Fruit fly (Drosophila melanogaster) whole organism, embryonic: ENCODE measurements around the gene Elp3.
A peak's percentile ranks its signal among the peaks of the same experiment; 100 is the strongest.

Experiments used
- Bgb ChIP-seq: fragments of 200-800 bp; sonication (Bioruptor generic); IDR thresholded peaks from 2 replicates; pipeline ENCODE4 v1.3.6; 2022; ENCODE audit warnings: missing biosample characterization, missing genetic modification characterization; ENCODE audit not compliant: partially characterized antibody
- CG10209 ChIP-seq: fragments of 200-800 bp; sonication (Bioruptor generic); optimal IDR thresholded peaks from 3 replicates; lab custom pipeline; 2017; ENCODE audit warnings: missing biosample characterization, mild to moderate bottlenecking, missing genetic modification characterization, missing genetic modification reagents
- CG12071 ChIP-seq: fragments of 200-800 bp; sonication (Bioruptor generic); optimal IDR thresholded peaks from 3 replicates; lab custom pipeline; 2018; ENCODE audit warnings: missing biosample characterization, mild to moderate bottlenecking, missing genetic modification characterization
- CG13287 ChIP-seq: fragments of 200-800 bp; sonication (Bioruptor generic); IDR thresholded peaks from 2 replicates; pipeline ENCODE4 v1.3.6; 2022; ENCODE audit warnings: missing biosample characterization, missing genetic modification characterization; ENCODE audit not compliant: partially characterized antibody
- CG13894 ChIP-seq: fragments of 200-800 bp; sonication (Bioruptor generic); optimal IDR thresholded peaks from 3 replicates; lab custom pipeline; 2018; ENCODE audit warnings: missing biosample characterization, mild to moderate bottlenecking, missing genetic modification characterization, moderate library complexity
- CG14014 ChIP-seq: fragments of 200-800 bp; sonication (Bioruptor generic); IDR thresholded peaks from 2 replicates; pipeline ENCODE4 v1.3.6; 2022; ENCODE audit warnings: missing biosample characterization, missing genetic modification characterization
- CG1529 ChIP-seq: fragments of 200-800 bp; sonication (Bioruptor generic); optimal IDR thresholded peaks from 3 replicates; lab custom pipeline; 2018; ENCODE audit warnings: missing biosample characterization, missing genetic modification characterization
- CG17359 ChIP-seq: fragments of 200-800 bp; sonication (Bioruptor generic); optimal IDR thresholded peaks from 3 replicates; lab custom pipeline; 2018; ENCODE audit warnings: missing biosample characterization, mild to moderate bottlenecking, missing genetic modification characterization, moderate library complexity
- CG1792 ChIP-seq: fragments of 200-800 bp; sonication (Bioruptor generic); optimal IDR thresholded peaks from 2 replicates; lab custom pipeline; 2016; ENCODE audit warnings: missing biosample characterization, missing genetic modification characterization
- CG31365 ChIP-seq: fragments of 200-800 bp; sonication (Bioruptor generic); optimal IDR thresholded peaks from 2 replicates; lab custom pipeline; 2018; ENCODE audit warnings: missing biosample characterization, mild to moderate bottlenecking, missing genetic modification characterization
- CG31388 ChIP-seq: fragments of 200-800 bp; sonication (Bioruptor generic); optimal IDR thresholded peaks from 2 replicates; lab custom pipeline; 2016; ENCODE audit warnings: missing biosample characterization, missing genetic modification characterization
- CG32532 ChIP-seq: fragments of 200-800 bp; sonication (Bioruptor generic); IDR thresholded peaks from 2 replicates; pipeline ENCODE4 v1.3.6; 2022; ENCODE audit warnings: missing biosample characterization, missing genetic modification characterization
- CG34376 ChIP-seq: fragments of 200-800 bp; sonication (Bioruptor generic); optimal IDR thresholded peaks from 2 replicates; lab custom pipeline; 2018; ENCODE audit warnings: missing biosample characterization, mild to moderate bottlenecking, missing genetic modification characterization
- CG6175 ChIP-seq: fragments of 200-800 bp; sonication (Bioruptor generic); IDR thresholded peaks from 3 replicates; pipeline ENCODE4 v1.3.6; 2022; ENCODE audit warnings: missing biosample characterization, missing genetic modification characterization
- CG6272 ChIP-seq: fragments of 200-800 bp; sonication (Bioruptor generic); IDR thresholded peaks from 2 replicates; pipeline ENCODE4 v1.3.6; 2022; ENCODE audit warnings: missing biosample characterization, missing genetic modification characterization
- CG9797 ChIP-seq: fragments of 200-800 bp; sonication (Bioruptor generic); optimal IDR thresholded peaks from 3 replicates; lab custom pipeline; 2018; ENCODE audit warnings: missing biosample characterization, mild to moderate bottlenecking, missing genetic modification characterization
- D19B ChIP-seq: fragments of 200-800 bp; sonication (Bioruptor generic); optimal IDR thresholded peaks from 2 replicates; lab custom pipeline; 2017; ENCODE audit warnings: missing biosample characterization, mild to moderate bottlenecking, missing genetic modification characterization
- Drgx ChIP-seq: fragments of 200-800 bp; sonication (Bioruptor generic); IDR thresholded peaks from 2 replicates; pipeline ENCODE4 v1.3.6; 2022; ENCODE audit warnings: missing biosample characterization, missing genetic modification characterization
- Ets65A ChIP-seq: fragments of 200-800 bp; sonication (Bioruptor generic); peaks from one replicate; lab custom pipeline; 2016; ENCODE audit warnings: missing biosample characterization, missing genetic modification characterization
- Hr78 ChIP-seq, 2 experiments: fragments of 200-800 bp in 1 of 2; fragments of >200 bp in 1 of 2; sonication (Bioruptor generic) in 1 of 2; optimal IDR thresholded peaks; 2 replicates each; lab custom pipeline; 2017 to 2019; ENCODE audit warnings: missing biosample characterization in 2 of 2, missing genetic modification characterization in 2 of 2, mild to moderate bottlenecking in 1 of 2, moderate library complexity in 1 of 2
- Jarid2 ChIP-seq: fragments of 200-800 bp; sonication (Bioruptor generic); optimal IDR thresholded peaks from 3 replicates; lab custom pipeline; 2017; ENCODE audit warnings: mild to moderate bottlenecking, missing biosample characterization, missing genetic modification reagents, missing genetic modification characterization
- MBD-R2 ChIP-seq: fragments of 200-800 bp; sonication (Bioruptor generic); IDR thresholded peaks from 2 replicates; pipeline ENCODE4 v1.3.6; 2022; ENCODE audit warnings: missing biosample characterization, missing genetic modification characterization
- Mad ChIP-seq: fragments of 200-800 bp; sonication (Bioruptor generic); optimal IDR thresholded peaks from 2 replicates; lab custom pipeline; 2016; ENCODE audit warnings: missing biosample characterization, missing genetic modification characterization
- Med ChIP-seq: fragments of 200-800 bp; sonication (Bioruptor generic); peaks from one replicate; lab custom pipeline; 2016; ENCODE audit warnings: missing biosample characterization, missing genetic modification characterization, mild to moderate bottlenecking, inconsistent platforms, moderate library complexity
- NC2α ChIP-seq: fragments of 200-800 bp; sonication (Bioruptor generic); optimal IDR thresholded peaks from 2 replicates; lab custom pipeline; 2016; ENCODE audit warnings: missing biosample characterization, missing genetic modification characterization
- Nf-YC ChIP-seq: fragments of 200-800 bp; optimal IDR thresholded peaks from 3 replicates; lab custom pipeline; 2019; ENCODE audit warnings: missing biosample characterization, mild to moderate bottlenecking, missing genetic modification characterization, moderate library complexity
- Opbp ChIP-seq: fragments of 200-800 bp; sonication (Bioruptor generic); IDR thresholded peaks from 3 replicates; pipeline ENCODE4 v1.3.6; 2022; ENCODE audit warnings: missing biosample characterization, missing genetic modification characterization; ENCODE audit not compliant: partially characterized antibody
- Trl ChIP-seq, 3 experiments: fragments of >200 bp in 2 of 3; fragments of 200-800 bp in 1 of 3; sonication (Bioruptor generic) in 1 of 3; optimal IDR thresholded peaks; 2 replicates in 1 of 3; 3 replicates in 2 of 3; lab custom pipeline; 2016 to 2017; ENCODE audit warnings: missing biosample characterization in 1 of 3, missing genetic modification characterization in 1 of 3
- abd-A ChIP-seq: fragments of 200-800 bp; sonication (Bioruptor generic); optimal IDR thresholded peaks from 3 replicates; lab custom pipeline; 2019; ENCODE audit warnings: missing biosample characterization, mild to moderate bottlenecking, missing genetic modification characterization, moderate library complexity
- aop ChIP-seq: fragments of 200-800 bp; sonication (Bioruptor generic); IDR thresholded peaks from 2 replicates; pipeline ENCODE4 v1.3.6; 2022; ENCODE audit warnings: missing biosample characterization, missing genetic modification characterization
- bowl ChIP-seq: fragments of 200-800 bp; sonication (Bioruptor generic); IDR thresholded peaks from 2 replicates; pipeline ENCODE4 v1.3.6; 2022; ENCODE audit warnings: missing biosample characterization, missing genetic modification characterization
- cg ChIP-seq: fragments of 200-800 bp; sonication (Bioruptor generic); optimal IDR thresholded peaks from 3 replicates; lab custom pipeline; 2019; ENCODE audit warnings: missing biosample characterization, mild to moderate bottlenecking, missing genetic modification characterization, moderate library complexity
- chinmo ChIP-seq: fragments of 200-800 bp; sonication (Bioruptor generic); IDR thresholded peaks from 4 replicates; pipeline ENCODE4 v1.3.6; 2022; ENCODE audit warnings: missing biosample characterization, missing genetic modification characterization; ENCODE audit not compliant: partially characterized antibody
- ci ChIP-seq: fragments of 200-800 bp; sonication (Bioruptor generic); IDR thresholded peaks from 3 replicates; pipeline ENCODE4 v1.3.6; 2022; ENCODE audit warnings: missing biosample characterization, missing genetic modification characterization
- cwo ChIP-seq: fragments of 200-800 bp; sonication (Bioruptor generic); optimal IDR thresholded peaks from 3 replicates; lab custom pipeline; 2017; ENCODE audit warnings: missing biosample characterization, missing genetic modification characterization, mild to moderate bottlenecking, moderate library complexity, missing genetic modification reagents
- exex ChIP-seq: fragments of 200-800 bp; sonication (Bioruptor generic); optimal IDR thresholded peaks from 4 replicates; lab custom pipeline; 2018; ENCODE audit warnings: missing biosample characterization, mild to moderate bottlenecking, missing genetic modification characterization, moderate library complexity
- fru ChIP-seq: fragments of >200 bp; optimal IDR thresholded peaks from 2 replicates; lab custom pipeline; 2017
- grn ChIP-seq: fragments of 200-800 bp; sonication (Bioruptor generic); optimal IDR thresholded peaks from 3 replicates; lab custom pipeline; 2017; ENCODE audit warnings: missing biosample characterization, missing genetic modification characterization
- kni ChIP-seq: fragments of 200-800 bp; sonication (Bioruptor generic); optimal IDR thresholded peaks from 3 replicates; lab custom pipeline; 2017; ENCODE audit warnings: mild to moderate bottlenecking, missing biosample characterization, missing genetic modification reagents, missing genetic modification characterization
- mirr ChIP-seq: fragments of 200-800 bp; sonication (Bioruptor generic); optimal IDR thresholded peaks from 3 replicates; lab custom pipeline; 2018; ENCODE audit warnings: missing biosample characterization, mild to moderate bottlenecking, missing genetic modification characterization
- ranshi ChIP-seq: fragments of 200-800 bp; sonication (Bioruptor generic); IDR thresholded peaks from 2 replicates; pipeline ENCODE4 v1.3.6; 2022; ENCODE audit warnings: missing biosample characterization, missing genetic modification characterization
- row ChIP-seq: fragments of 200-800 bp; sonication (Bioruptor generic); IDR thresholded peaks from 3 replicates; pipeline ENCODE4 v1.3.6; 2022; ENCODE audit warnings: missing biosample characterization, missing genetic modification characterization
- sd ChIP-seq: fragments of 200-800 bp; sonication (Bioruptor generic); optimal IDR thresholded peaks from 3 replicates; lab custom pipeline; 2018; ENCODE audit warnings: missing biosample characterization, mild to moderate bottlenecking, missing genetic modification characterization, moderate library complexity
- slou ChIP-seq: fragments of 200-800 bp; sonication (Bioruptor generic); optimal IDR thresholded peaks from 3 replicates; lab custom pipeline; 2016; ENCODE audit warnings: missing biosample characterization, missing genetic modification characterization
- so ChIP-seq: fragments of 200-800 bp; sonication (Bioruptor generic); IDR thresholded peaks from 3 replicates; pipeline ENCODE4 v1.3.6; 2022; ENCODE audit warnings: missing biosample characterization, missing genetic modification characterization
- trem ChIP-seq: fragments of 200-800 bp; optimal IDR thresholded peaks from 3 replicates; lab custom pipeline; 2019; ENCODE audit warnings: missing biosample characterization, mild to moderate bottlenecking, missing genetic modification characterization, moderate library complexity
- trh ChIP-seq: fragments of 200-800 bp; sonication (Bioruptor generic); optimal IDR thresholded peaks from 2 replicates; lab custom pipeline; 2016; ENCODE audit warnings: missing biosample characterization, missing genetic modification characterization
- vvl ChIP-seq: fragments of 200-800 bp; sonication (Bioruptor generic); IDR thresholded peaks from 2 replicates; pipeline ENCODE4 v1.3.6; 2022; ENCODE audit warnings: missing biosample characterization, missing genetic modification characterization
- zfh1 ChIP-seq: fragments of 200-800 bp; sonication (Bioruptor generic); IDR thresholded peaks from 3 replicates; pipeline ENCODE4 v1.3.6; 2022; ENCODE audit warnings: missing biosample characterization, missing genetic modification characterization

The Elp3 gene

DNA sequence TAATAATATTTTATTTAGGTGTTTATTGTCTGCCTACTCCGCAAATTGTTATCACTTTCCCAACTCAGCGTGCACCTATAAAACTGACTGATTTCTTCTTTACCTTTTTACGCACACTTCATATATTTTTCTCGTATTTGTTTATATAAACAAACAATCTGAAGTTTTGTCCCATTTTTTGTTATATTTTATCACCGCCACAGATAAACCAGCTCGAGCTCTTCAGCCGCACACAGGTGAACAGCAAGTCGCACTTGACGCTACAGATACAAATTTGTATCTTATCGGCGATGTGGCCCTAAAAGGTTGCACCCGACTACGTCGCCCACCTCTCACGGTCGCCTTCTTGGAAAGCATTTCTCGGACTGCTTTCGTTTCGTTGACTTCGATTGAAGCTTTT lies 30.9 kb downstream of the Elp3 start (continued):
- TF ChIP-seq CG12071 (GFP tag; lab: Kevin White, UChicago) (peak; percentile 27), CG34376 (GFP tag; lab: Kevin White, UChicago) (no peak), Mad (no peak), Nf-YC (tag; lab: Kevin White, UChicago) (no peak), CG9797 (GFP tag; lab: Kevin White, UChicago) (no peak), CG17359 (tag; lab: Kevin White, UChicago) (no peak), row (no peak), slou (no peak), NC2α (GFP tag; lab: Kevin White, UChicago) (no peak), trh (GFP tag; lab: Kevin White, UChicago) (no peak), CG31388 (GFP tag; lab: Kevin White, UChicago) (no peak), aop (GFP tag; lab: Robert Waterston, UW) (no peak), trem (tag; lab: Kevin White, UChicago) (no peak), CG6272 (no peak), CG1792 (GFP tag; lab: Kevin White, UChicago) (no peak), abd-A (no peak), bowl (no peak), ci (no peak)

DNA sequence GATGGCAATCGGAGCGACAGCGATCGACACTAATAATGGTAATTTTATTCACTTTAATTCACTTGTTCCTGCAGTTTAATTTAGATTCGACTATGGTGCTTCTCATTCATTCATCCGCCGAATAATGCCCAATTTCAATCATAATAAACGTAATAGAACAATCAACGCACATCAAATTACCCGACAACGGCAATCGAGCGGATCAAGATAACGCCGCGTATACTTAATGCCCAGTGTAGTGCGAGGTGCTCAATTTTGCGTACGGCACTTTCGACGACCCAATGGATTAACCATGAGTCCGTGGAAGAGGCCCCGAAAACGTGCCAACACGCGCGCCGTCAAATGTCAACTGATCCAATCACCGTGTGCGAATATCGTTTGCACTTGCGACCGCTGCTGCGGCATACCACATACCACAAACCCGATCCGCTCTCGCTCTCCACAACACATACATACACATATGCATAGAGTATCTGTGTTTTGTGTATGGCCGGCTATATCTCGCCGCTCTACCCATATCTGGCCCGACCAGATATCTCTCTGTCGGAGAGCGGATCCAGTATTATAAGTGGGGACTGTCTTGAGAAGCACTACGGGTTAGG lies 32.2 kb downstream of the Elp3 start, which contains the start of gene ine:
Gene ine, minus strand, starts transcription at position 351 of the 602 bp plus-strand sequence.
- TF ChIP-seq kni (GFP tag; lab: Kevin White, UChicago) (no peak), cg (GFP tag; lab: Kevin White, UChicago) (peak; percentile 50), CG13894 (tag; lab: Kevin White, UChicago) (peak; percentile 98), ranshi (0 out of 2 replicates have a peak, but pooled peaks have one; percentile 33), exex (tag; lab: Kevin White, UChicago) (peak; percentile 71), vvl (GFP tag; lab: Robert Waterston, UW) (peak; percentile 35; the same call in 1 of the 2 replicates), CG1529 (GFP tag; lab: Kevin White, UChicago) (no peak), Ets65A (GFP tag; lab: Kevin White, UChicago) (peak; percentile 35), sd (tag; lab: Kevin White, UChicago) (peak; percentile 77), Trl (optimal IDR thresholded peaks at IDR 0.05; lab: Kevin White, UChicago) (peak; percentile 32 to 50), Trl (GFP tag; optimal IDR thresholded peaks at IDR 0.05; lab: Kevin White, UChicago) (no peak), Opbp (GFP tag; lab: Robert Waterston, UW) (no peak), mirr (GFP tag; lab: Kevin White, UChicago) (peak; percentile 63), grn (GFP tag; lab: Kevin White, UChicago) (peak; percentile 81), Jarid2 (GFP tag; lab: Kevin White, UChicago) (peak; percentile 56), CG13287 (GFP tag; lab: Robert Waterston, UW) (peak; percentile 34; the same call in 1 of the 2 replicates), Med (GFP tag; lab: Kevin White, UChicago) (peak; percentile 74), fru (lab: Kevin White, UChicago) (no peak), Hr78 (GFP tag; optimal IDR thresholded peaks at IDR 0.05; lab: Kevin White, UChicago) (peak in 1 of 2 experiments; percentile 4), so (0 out of 3 replicates have a peak, but pooled peaks have one; percentile 23), CG31365 (no peak), CG32532 (GFP tag; lab: Robert Waterston, UW) (peak; percentile 22; the same call in 1 of the 2 replicates), cwo (GFP tag; lab: Kevin White, UChicago) (peak; percentile 64), CG6175 (GFP tag; lab: Robert Waterston, UW) (peak; percentile 95), MBD-R2 (GFP tag; lab: Robert Waterston, UW) (0 out of 2 replicates have a peak, but pooled peaks have one; percentile 6), Drgx (GFP tag; lab: Robert Waterston, UW) (peak; percentile 46; the same call in 1 of the 2 replicates), zfh1 (GFP tag; lab: Robert Waterston, UW) (0 out of 3 replicates have a peak, but pooled peaks have one; percentile 17), CG10209 (GFP tag; lab: Kevin White, UChicago) (no peak), chinmo (0 out of 4 replicates have a peak, but pooled peaks have one; percentile 62), Bgb (0 out of 2 replicates have a peak, but pooled peaks have one; percentile 28), D19B (GFP tag; lab: Kevin White, UChicago) (peak; percentile 28), CG14014 (GFP tag; lab: Robert Waterston, UW) (no peak)
